Fruit fly (Drosophila melanogaster): Measurements from ENCODE around the gene CG42577.
"Not testable (repeated sequence)": the region's sequence is repeated elsewhere in the genome, so short reads cannot be mapped to it uniquely, and the experiment has no call there.

dm6 chrX:20217159-20217558 is 41.9 kb upstream of the CG42577 start, which contains the start of gene SdicC:
- not testable (repeated sequence) for TF ChIP-seq Eip78C (GFP tag); fkh (GFP tag; optimal IDR thresholded peaks at IDR 0.05); CG7368 (GFP tag; optimal IDR thresholded peaks at IDR 0.05); achi (GFP tag; optimal IDR thresholded peaks at IDR 0.05)
